Worm (Caenorhabditis elegans) whole organism, midembryonic: ENCODE measurements around the gene W06G6.10.

Source experiments
- T22C8.4 ChIP-seq: fragments of 200-800 bp; sonication (Bioruptor generic); IDR thresholded peaks from 2 replicates; pipeline ENCODE4 v1.3.6; 2022; ENCODE audit warnings: missing genetic modification characterization, missing compliant biosample characterization
- cog-1 ChIP-seq: sonication (generic microtip); optimal IDR thresholded peaks from 2 replicates; lab custom pipeline; 2016; ENCODE audit warnings: missing genetic modification characterization, missing compliant biosample characterization
- flt-1 ChIP-seq: fragments of 200-800 bp; sonication (Bioruptor generic); IDR thresholded peaks from 2 replicates; pipeline ENCODE4 v1.3.6; 2022; ENCODE audit warnings: missing genetic modification characterization, missing compliant biosample characterization
- klf-2 ChIP-seq: fragments of 200-800 bp; sonication (Bioruptor generic); conservative IDR thresholded peaks from 2 replicates; pipeline ENCODE4 v1.3.6; 2022; ENCODE audit warnings: missing genetic modification reagents, missing genetic modification characterization, missing compliant biosample characterization
- med-1 ChIP-seq: sonication (generic microtip); optimal IDR thresholded peaks from 2 replicates; lab custom pipeline; 2017; ENCODE audit warnings: missing genetic modification characterization, mild to moderate bottlenecking, missing compliant biosample characterization, antibody characterized with exemption, missing genetic modification reagents; ENCODE audit not compliant: insufficient read depth
- ref-1 ChIP-seq: fragments of 200-800 bp; sonication (Bioruptor generic); conservative IDR thresholded peaks from 2 replicates; pipeline ENCODE4 v1.3.6; 2022; ENCODE audit warnings: missing genetic modification reagents, missing genetic modification characterization, missing compliant biosample characterization
- tab-1 ChIP-seq: fragments of 200-800 bp; sonication (Bioruptor generic); IDR thresholded peaks from 2 replicates; pipeline ENCODE4 v1.3.6; 2022; ENCODE audit warnings: missing genetic modification characterization, missing compliant biosample characterization
- ztf-23 ChIP-seq: fragments of 200-800 bp; sonication (Bioruptor generic); IDR thresholded peaks from 2 replicates; pipeline ENCODE4 v1.3.6; 2022; ENCODE audit warnings: missing genetic modification reagents, missing genetic modification characterization, missing compliant biosample characterization
- ztf-29 ChIP-seq: fragments of 200-800 bp; sonication (Bioruptor generic); IDR thresholded peaks from 2 replicates; pipeline ENCODE4 v1.3.6; 2022; ENCODE audit warnings: missing genetic modification reagents, missing genetic modification characterization, missing compliant biosample characterization

Gene W06G6.10

DNA sequence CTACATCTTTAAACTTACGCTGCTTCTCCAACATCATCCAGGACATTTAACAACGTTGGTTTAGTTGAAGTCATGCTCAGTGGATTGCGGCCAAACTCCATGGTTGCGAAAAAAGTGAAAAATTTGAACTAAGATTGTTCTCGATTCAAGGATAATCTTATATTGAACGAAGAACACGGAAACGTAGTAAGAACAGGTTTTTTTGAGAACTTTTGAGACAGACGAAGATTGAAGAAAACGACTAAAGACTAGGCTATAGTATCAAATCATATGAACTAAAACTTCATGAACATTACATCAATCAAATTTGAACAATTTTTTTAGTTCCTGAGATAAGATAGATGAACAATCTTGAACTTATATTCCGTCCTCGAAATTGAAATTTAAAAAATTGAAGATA, at the start of gene W06G6.10:
TSS of gene W06G6.10 (minus strand) at position 101 of the 400 bp plus-strand sequence.
- TF ChIP-seq klf-2 (GFP tag; lab: Robert Waterston, UW), result no peak

DNA sequence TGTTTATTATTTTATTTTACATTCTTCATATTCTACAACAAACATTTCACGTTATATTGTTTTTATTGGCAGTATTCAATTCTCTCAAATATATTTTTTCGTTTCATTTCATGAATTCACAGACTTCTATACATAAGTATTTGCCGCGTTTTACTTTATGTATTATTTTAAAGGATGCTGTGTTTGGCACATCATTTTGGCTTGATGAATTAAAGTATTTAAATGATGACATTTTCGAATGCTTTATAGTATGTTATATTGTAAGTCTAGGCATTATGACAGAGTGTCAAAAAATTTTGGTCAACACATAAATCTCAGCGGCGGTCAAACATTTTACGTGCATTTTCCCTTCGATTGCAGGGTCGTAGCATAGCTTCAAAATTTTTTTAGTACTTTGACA, 48.5 kb upstream of the W06G6.10 start:
- no peak for TF ChIP-seq cog-1
- no peak for TF ChIP-seq ztf-29 (GFP tag; lab: Robert Waterston, UW)

DNA sequence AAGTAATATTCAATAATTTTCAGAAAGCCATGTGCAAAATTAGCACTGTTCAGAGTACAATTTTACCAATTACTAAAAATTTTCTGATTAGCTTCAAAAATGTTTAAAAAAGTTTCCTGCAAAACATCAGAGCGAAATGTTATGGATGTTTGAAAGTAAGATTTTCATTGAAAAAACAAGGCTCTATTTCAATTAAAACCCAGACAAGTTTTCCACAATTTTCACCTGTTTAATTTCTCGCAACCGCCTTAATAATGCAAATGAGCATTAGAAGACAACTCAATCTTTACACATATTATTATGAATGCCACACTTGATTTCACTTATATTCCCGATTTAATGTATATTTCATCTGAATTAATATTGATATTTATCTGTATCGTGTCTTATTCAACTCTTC, 47.5 kb upstream of the W06G6.10 start, which contains the start of gene srz-101:
TSS of gene srz-101 (plus strand) at position 301 of the 400 bp plus-strand sequence.
- no peak for TF ChIP-seq T22C8.4 (GFP tag; lab: Robert Waterston, UW)
- TF ChIP-seq flt-1 (GFP tag; lab: Robert Waterston, UW), result no peak
- no peak for TF ChIP-seq ztf-29 (GFP tag; lab: Robert Waterston, UW)
- no peak for TF ChIP-seq tab-1 (GFP tag; lab: Robert Waterston, UW)
- no peak for TF ChIP-seq ztf-23 (GFP tag; lab: Robert Waterston, UW)
- TF ChIP-seq cog-1, result no peak
- TF ChIP-seq med-1 (GFP tag; lab: Kevin White, UChicago), result no peak
- no peak for TF ChIP-seq klf-2 (GFP tag; lab: Robert Waterston, UW)
- TF ChIP-seq ref-1 (GFP tag; lab: Robert Waterston, UW), result no peak

DNA sequence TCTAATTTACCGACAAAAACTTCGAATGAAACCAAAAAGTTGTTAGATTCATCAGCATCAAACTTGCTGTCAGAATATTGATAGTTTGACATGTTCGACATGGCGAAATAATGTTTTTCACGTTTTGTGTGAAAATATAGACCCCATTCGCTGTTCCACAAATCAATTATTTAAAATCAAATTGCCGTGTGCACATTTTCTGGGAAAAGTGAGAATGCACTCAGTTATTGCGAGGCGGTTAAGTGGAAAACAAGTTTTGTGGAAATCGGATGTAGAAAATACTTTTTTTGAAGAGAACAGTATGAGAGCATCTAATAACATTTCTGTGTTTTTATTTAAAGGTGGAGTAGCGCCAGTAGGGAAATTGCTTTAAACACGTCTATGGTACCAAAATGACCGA, 46.7 kb upstream of the W06G6.10 start, which contains the start of gene srw-42:
TSS of gene srw-42 (minus strand) at position 101 of the 400 bp plus-strand sequence.
- TF ChIP-seq ref-1 (GFP tag; lab: Robert Waterston, UW) (no peak), tab-1 (GFP tag; lab: Robert Waterston, UW) (no peak), cog-1 (no peak), klf-2 (GFP tag; lab: Robert Waterston, UW) (no peak), flt-1 (GFP tag; lab: Robert Waterston, UW) (no peak), T22C8.4 (GFP tag; lab: Robert Waterston, UW) (no peak), ztf-23 (GFP tag; lab: Robert Waterston, UW) (no peak), ztf-29 (GFP tag; lab: Robert Waterston, UW) (no peak), med-1 (GFP tag; lab: Kevin White, UChicago) (no peak)

DNA sequence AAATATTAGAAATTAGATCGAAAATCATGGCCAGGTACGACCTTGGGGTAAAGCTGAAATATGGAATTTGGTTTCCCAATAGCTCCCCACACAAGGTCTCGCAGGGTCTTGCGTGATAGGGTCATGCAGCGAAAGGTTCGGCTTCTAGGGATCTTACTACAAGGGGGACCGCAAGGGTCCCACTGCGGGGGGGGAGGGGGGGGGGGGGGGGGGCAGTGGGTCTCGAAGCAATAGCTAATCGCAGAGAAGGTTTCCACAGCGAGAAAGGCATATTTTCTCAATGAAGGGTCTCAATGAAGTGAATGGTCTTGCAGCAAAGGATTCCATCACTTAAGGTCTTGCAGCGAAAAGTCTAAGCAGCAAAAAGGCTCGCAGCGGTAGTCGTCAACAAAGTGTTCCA, 46.0 kb upstream of the W06G6.10 start:
- TF ChIP-seq tab-1 (GFP tag; lab: Robert Waterston, UW) (no peak), cog-1 (no peak), T22C8.4 (GFP tag; lab: Robert Waterston, UW) (no peak), klf-2 (GFP tag; lab: Robert Waterston, UW) (no peak), ztf-23 (GFP tag; lab: Robert Waterston, UW) (no peak), med-1 (GFP tag; lab: Kevin White, UChicago) (no peak), ref-1 (GFP tag; lab: Robert Waterston, UW) (no peak), flt-1 (GFP tag; lab: Robert Waterston, UW) (no peak), ztf-29 (GFP tag; lab: Robert Waterston, UW) (no peak)

DNA sequence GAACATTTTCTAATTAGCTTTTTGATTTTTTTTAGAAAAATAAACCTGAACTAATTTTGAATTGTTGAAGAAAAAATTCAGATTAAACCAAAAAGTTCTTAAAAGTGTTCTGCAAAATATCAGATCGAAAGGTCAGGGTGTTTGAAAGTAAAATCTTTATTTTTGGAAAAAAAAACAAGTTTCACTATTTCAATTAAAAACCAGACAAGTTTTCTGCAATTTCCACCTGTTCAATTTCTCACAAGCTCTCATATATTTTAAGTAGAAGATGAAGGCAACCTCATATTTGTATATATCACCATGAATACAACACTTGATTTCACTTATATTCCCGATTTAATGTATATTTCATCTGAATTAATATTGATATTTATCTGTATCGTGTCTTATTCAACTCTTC, 40.2 kb upstream of the W06G6.10 start, which contains the start of gene srz-102:
TSS of gene srz-102 (plus strand) at position 301 of the 400 bp plus-strand sequence.
- TF ChIP-seq cog-1 (no peak), klf-2 (GFP tag; lab: Robert Waterston, UW) (no peak), ref-1 (GFP tag; lab: Robert Waterston, UW) (no peak), ztf-29 (GFP tag; lab: Robert Waterston, UW) (no peak), flt-1 (GFP tag; lab: Robert Waterston, UW) (no peak)

DNA sequence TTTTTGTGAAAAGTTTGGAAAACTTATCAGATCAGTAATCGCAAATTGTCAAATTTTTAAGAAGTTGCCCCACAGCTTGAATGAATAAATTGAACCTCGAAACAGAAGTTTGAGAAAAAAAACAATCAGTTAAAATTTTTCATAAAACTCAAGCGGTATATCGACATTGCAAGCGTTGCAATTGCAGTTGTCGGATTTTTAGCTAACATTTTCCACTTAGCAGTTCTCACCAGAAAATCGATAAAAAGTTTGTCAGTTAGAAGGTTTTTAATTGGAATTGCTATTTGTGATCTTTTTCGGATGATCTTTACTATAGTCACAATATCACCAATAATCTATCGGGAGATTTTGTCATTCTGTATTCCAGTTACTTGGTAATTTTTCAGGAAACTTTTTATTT, 38.7 kb upstream of the W06G6.10 start, which contains the start of gene srw-43:
TSS of gene srw-43 (plus strand) at position 301 of the 400 bp plus-strand sequence.
- no peak for TF ChIP-seq cog-1
- no peak for TF ChIP-seq ref-1 (GFP tag; lab: Robert Waterston, UW)
- TF ChIP-seq klf-2 (GFP tag; lab: Robert Waterston, UW), result no peak
- TF ChIP-seq ztf-23 (GFP tag; lab: Robert Waterston, UW), result no peak
- no peak for TF ChIP-seq flt-1 (GFP tag; lab: Robert Waterston, UW)
- TF ChIP-seq tab-1 (GFP tag; lab: Robert Waterston, UW), result no peak
- TF ChIP-seq med-1 (GFP tag; lab: Kevin White, UChicago), result no peak
- TF ChIP-seq T22C8.4 (GFP tag; lab: Robert Waterston, UW), result no peak
- no peak for TF ChIP-seq ztf-29 (GFP tag; lab: Robert Waterston, UW)

DNA sequence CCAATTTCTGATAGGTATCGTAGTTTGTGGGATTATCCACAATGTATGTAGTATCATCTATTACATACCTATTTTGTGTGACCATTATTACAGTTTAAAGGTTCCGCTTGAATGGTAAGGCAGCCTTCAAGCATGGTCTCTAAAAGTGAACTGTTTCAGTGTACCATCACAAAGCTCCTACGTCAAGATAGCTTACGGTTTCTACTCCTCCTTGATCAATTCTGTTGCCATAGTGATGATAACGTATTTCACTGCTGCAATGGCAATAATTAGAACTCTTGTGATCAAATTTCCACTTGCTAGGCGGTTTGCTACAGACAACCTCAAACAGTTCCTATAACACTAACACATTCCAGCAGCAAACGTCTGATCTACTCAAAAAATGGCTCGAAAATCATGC, 36.4 kb upstream of the W06G6.10 start:
- no peak for TF ChIP-seq flt-1 (GFP tag; lab: Robert Waterston, UW)
- no peak for TF ChIP-seq ztf-23 (GFP tag; lab: Robert Waterston, UW)
- TF ChIP-seq med-1 (GFP tag; lab: Kevin White, UChicago), result no peak
- no peak for TF ChIP-seq T22C8.4 (GFP tag; lab: Robert Waterston, UW)
- no peak for TF ChIP-seq cog-1

DNA sequence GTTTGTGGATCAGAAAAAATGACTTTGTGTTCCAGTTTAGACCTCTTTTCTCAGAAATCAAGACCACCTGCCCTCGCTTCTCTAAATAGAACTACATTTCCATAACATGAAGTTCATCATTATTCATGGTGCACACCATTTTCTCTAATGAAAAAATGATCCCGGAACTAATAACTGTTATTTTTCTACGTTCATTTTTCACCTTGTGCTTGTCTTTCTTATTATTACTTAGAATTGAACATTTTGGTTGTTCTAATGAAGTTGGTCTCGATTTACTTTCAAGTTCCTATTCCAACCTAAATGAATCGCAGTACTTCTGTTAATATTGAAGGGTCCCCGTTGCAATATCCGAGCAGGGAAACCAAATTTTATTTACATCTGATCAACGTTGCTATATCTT, 35.9 kb upstream of the W06G6.10 start, which contains the start of gene srw-36:
TSS of gene srw-36 (plus strand) at position 301 of the 400 bp plus-strand sequence.
- no peak for TF ChIP-seq ztf-29 (GFP tag; lab: Robert Waterston, UW)
- no peak for TF ChIP-seq cog-1
- no peak for TF ChIP-seq ztf-23 (GFP tag; lab: Robert Waterston, UW)
- TF ChIP-seq tab-1 (GFP tag; lab: Robert Waterston, UW), result no peak
- TF ChIP-seq flt-1 (GFP tag; lab: Robert Waterston, UW), result no peak
- TF ChIP-seq T22C8.4 (GFP tag; lab: Robert Waterston, UW), result no peak
- TF ChIP-seq ref-1 (GFP tag; lab: Robert Waterston, UW), result no peak
- no peak for TF ChIP-seq med-1 (GFP tag; lab: Kevin White, UChicago)
- no peak for TF ChIP-seq klf-2 (GFP tag; lab: Robert Waterston, UW)

DNA sequence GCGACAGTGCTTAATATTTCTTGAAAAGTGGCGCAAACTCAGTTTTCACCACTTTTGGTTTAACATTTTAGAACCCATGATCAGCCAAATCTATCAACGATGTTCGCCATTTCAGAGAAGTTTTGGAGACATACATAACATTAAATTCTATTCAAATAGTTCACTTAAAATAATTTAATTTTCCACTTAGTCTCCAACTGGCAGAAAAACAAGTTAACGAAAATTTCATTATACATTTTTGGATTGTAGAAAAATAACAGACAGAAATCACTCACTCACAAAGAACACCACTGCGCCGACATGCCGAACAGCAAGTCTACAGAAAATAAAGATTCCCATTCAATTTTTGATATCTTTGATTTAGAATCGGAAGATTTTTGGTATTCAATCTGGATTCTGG, 33.0 kb upstream of the W06G6.10 start, which contains the start of gene srw-44:
TSS of gene srw-44 (plus strand) at position 301 of the 400 bp plus-strand sequence.
- no peak for TF ChIP-seq med-1 (GFP tag; lab: Kevin White, UChicago)
- no peak for TF ChIP-seq klf-2 (GFP tag; lab: Robert Waterston, UW)
- TF ChIP-seq ztf-29 (GFP tag; lab: Robert Waterston, UW), result no peak
- TF ChIP-seq flt-1 (GFP tag; lab: Robert Waterston, UW), result no peak
- no peak for TF ChIP-seq cog-1
- no peak for TF ChIP-seq T22C8.4 (GFP tag; lab: Robert Waterston, UW)
- no peak for TF ChIP-seq tab-1 (GFP tag; lab: Robert Waterston, UW)
- TF ChIP-seq ztf-23 (GFP tag; lab: Robert Waterston, UW), result no peak
